Worm (Caenorhabditis elegans) whole organism, mixed stage, embryonic: ENCODE data around the gene acs-1.

Experiments used
- M03D4.4 ChIP-seq: sonication (generic microtip); optimal IDR thresholded peaks from 2 replicates; lab custom pipeline; 2017; ENCODE audit warnings: mild to moderate bottlenecking, missing genetic modification characterization, missing compliant biosample characterization
- bed-3 ChIP-seq: fragments of 200-800 bp; sonication (Bioruptor generic); optimal IDR thresholded peaks from 3 replicates; lab custom pipeline; 2018; ENCODE audit warnings: mild to moderate bottlenecking, missing genetic modification characterization, moderate library complexity, missing compliant biosample characterization
- blmp-1 ChIP-seq: fragments of 150-350 bp; optimal IDR thresholded peaks from 2 replicates; lab custom pipeline; 2014; ENCODE audit warnings: missing biosample characterization, missing genetic modification characterization
- ceh-39 ChIP-seq: fragments of 150-350 bp; optimal IDR thresholded peaks from 2 replicates; lab custom pipeline; 2014; ENCODE audit warnings: missing biosample characterization, missing genetic modification characterization
- ceh-43 ChIP-seq: fragments of 200-800 bp; sonication (Bioruptor generic); optimal IDR thresholded peaks from 2 replicates; lab custom pipeline; 2018; ENCODE audit warnings: mild to moderate bottlenecking, missing genetic modification characterization, moderate library complexity, missing compliant biosample characterization
- ceh-83 ChIP-seq: fragments of 200-800 bp; sonication (Bioruptor generic); optimal IDR thresholded peaks from 2 replicates; lab custom pipeline; 2018; ENCODE audit warnings: mild to moderate bottlenecking, missing genetic modification characterization, missing compliant biosample characterization
- ces-1 ChIP-seq: fragments of 150-350 bp; optimal IDR thresholded peaks from 2 replicates; lab custom pipeline; 2014; ENCODE audit warnings: missing biosample characterization, missing genetic modification reagents, missing genetic modification characterization
- cnd-1 ChIP-seq: fragments of 200-800 bp; sonication (Bioruptor generic); optimal IDR thresholded peaks from 2 replicates; lab custom pipeline; 2018; ENCODE audit warnings: mild to moderate bottlenecking, missing genetic modification characterization, missing compliant biosample characterization
- drap-1 ChIP-seq: fragments of 200-800 bp; sonication (Bioruptor generic); optimal IDR thresholded peaks from 3 replicates; lab custom pipeline; 2018; ENCODE audit warnings: mild to moderate bottlenecking, missing genetic modification characterization, missing compliant biosample characterization
- elt-1 ChIP-seq: sonication (generic microtip); optimal IDR thresholded peaks from 2 replicates; lab custom pipeline; 2017; ENCODE audit warnings: missing genetic modification characterization, mild to moderate bottlenecking, missing compliant biosample characterization, antibody characterized with exemption, moderate library complexity, borderline replicate concordance; ENCODE audit not compliant: insufficient read depth
- elt-3 ChIP-seq: fragments of 150-350 bp; optimal IDR thresholded peaks from 2 replicates; lab custom pipeline; 2014; ENCODE audit warnings: missing biosample characterization, missing genetic modification characterization
- flh-1 ChIP-seq: fragments of 200-800 bp; sonication (Bioruptor generic); optimal IDR thresholded peaks from 2 replicates; lab custom pipeline; 2018; ENCODE audit warnings: mild to moderate bottlenecking, missing genetic modification characterization, moderate library complexity, missing compliant biosample characterization
- ham-2 ChIP-seq: fragments of 200-800 bp; sonication (Bioruptor generic); optimal IDR thresholded peaks from 2 replicates; lab custom pipeline; 2018; ENCODE audit warnings: mild to moderate bottlenecking, missing genetic modification characterization, missing compliant biosample characterization
- hlh-1 ChIP-seq: fragments of 150-350 bp; optimal IDR thresholded peaks from 2 replicates; lab custom pipeline; 2014; ENCODE audit warnings: missing biosample characterization, missing genetic modification reagents, missing genetic modification characterization
- lin-13 ChIP-seq: fragments of 150-350 bp; optimal IDR thresholded peaks from 2 replicates; lab custom pipeline; 2014; ENCODE audit warnings: missing biosample characterization, missing genetic modification characterization
- lin-32 ChIP-seq: fragments of 200-800 bp; sonication (Bioruptor generic); optimal IDR thresholded peaks from 2 replicates; lab custom pipeline; 2018; ENCODE audit warnings: mild to moderate bottlenecking, missing genetic modification characterization, missing compliant biosample characterization
- lsy-2 ChIP-seq: fragments of 150-350 bp; optimal IDR thresholded peaks from 2 replicates; lab custom pipeline; 2014; ENCODE audit warnings: missing biosample characterization, missing genetic modification characterization
- mab-5 ChIP-seq: fragments of 150-350 bp; optimal IDR thresholded peaks from 2 replicates; lab custom pipeline; 2014; ENCODE audit warnings: missing biosample characterization, missing genetic modification characterization
- mep-1 ChIP-seq: fragments of 150-350 bp; optimal IDR thresholded peaks from 2 replicates; lab custom pipeline; 2017; ENCODE audit warnings: missing biosample characterization, missing genetic modification reagents, missing genetic modification characterization, inconsistent platforms
- mls-2 ChIP-seq: sonication (generic microtip); optimal IDR thresholded peaks from 2 replicates; lab custom pipeline; 2016; ENCODE audit warnings: mild to moderate bottlenecking, missing genetic modification characterization, moderate library complexity, missing compliant biosample characterization
- nhr-12 ChIP-seq: fragments of 150-350 bp; optimal IDR thresholded peaks from 2 replicates; lab custom pipeline; 2014; ENCODE audit warnings: missing biosample characterization, missing genetic modification characterization
- nhr-2 ChIP-seq: fragments of 150-350 bp; optimal IDR thresholded peaks from 2 replicates; lab custom pipeline; 2014; ENCODE audit warnings: missing biosample characterization, missing genetic modification characterization
- nhr-237 ChIP-seq: fragments of 150-350 bp; optimal IDR thresholded peaks from 2 replicates; lab custom pipeline; 2014; ENCODE audit warnings: missing biosample characterization, missing genetic modification characterization
- nhr-28 ChIP-seq: fragments of 150-350 bp; optimal IDR thresholded peaks from 2 replicates; lab custom pipeline; 2014; ENCODE audit warnings: missing biosample characterization, missing genetic modification characterization
- nhr-76 ChIP-seq: sonication (generic microtip); optimal IDR thresholded peaks from 2 replicates; lab custom pipeline; 2017; ENCODE audit warnings: missing biosample characterization, missing genetic modification characterization
- pha-4 ChIP-seq: fragments of 150-350 bp; optimal IDR thresholded peaks from 2 replicates; lab custom pipeline; 2018; ENCODE audit warnings: missing biosample characterization, missing genetic modification reagents, missing genetic modification characterization
- sem-2 ChIP-seq: fragments of 200-800 bp; sonication (Bioruptor generic); optimal IDR thresholded peaks from 2 replicates; lab custom pipeline; 2018; ENCODE audit warnings: mild to moderate bottlenecking, missing genetic modification characterization, missing compliant biosample characterization
- snpc-4 ChIP-seq: fragments of 150-350 bp; optimal IDR thresholded peaks from 2 replicates; lab custom pipeline; 2014; ENCODE audit warnings: missing biosample characterization, missing genetic modification characterization
- sptf-1 ChIP-seq: sonication (generic microtip); optimal IDR thresholded peaks from 2 replicates; lab custom pipeline; 2017; ENCODE audit warnings: mild to moderate bottlenecking, missing genetic modification characterization, moderate library complexity, missing compliant biosample characterization
- unc-120 ChIP-seq: sonication (generic microtip); optimal IDR thresholded peaks from 2 replicates; lab custom pipeline; 2017; ENCODE audit warnings: missing genetic modification characterization, missing compliant biosample characterization; ENCODE audit not compliant: poor library complexity, severe bottlenecking
- unc-39 ChIP-seq: fragments of 150-350 bp; optimal IDR thresholded peaks from 2 replicates; lab custom pipeline; 2014; ENCODE audit warnings: missing biosample characterization, missing genetic modification characterization
- unc-62 ChIP-seq: fragments of 150-350 bp; optimal IDR thresholded peaks from 2 replicates; lab custom pipeline; 2014; ENCODE audit warnings: missing biosample characterization, missing genetic modification reagents, missing genetic modification characterization
- zip-8 ChIP-seq: fragments of 150-350 bp; optimal IDR thresholded peaks from 2 replicates; lab custom pipeline; 2014; ENCODE audit warnings: missing biosample characterization, missing genetic modification characterization
- ztf-11 ChIP-seq: fragments of 150-350 bp; optimal IDR thresholded peaks from 2 replicates; lab custom pipeline; 2014; ENCODE audit warnings: missing biosample characterization, missing genetic modification characterization

Gene acs-1

DNA sequence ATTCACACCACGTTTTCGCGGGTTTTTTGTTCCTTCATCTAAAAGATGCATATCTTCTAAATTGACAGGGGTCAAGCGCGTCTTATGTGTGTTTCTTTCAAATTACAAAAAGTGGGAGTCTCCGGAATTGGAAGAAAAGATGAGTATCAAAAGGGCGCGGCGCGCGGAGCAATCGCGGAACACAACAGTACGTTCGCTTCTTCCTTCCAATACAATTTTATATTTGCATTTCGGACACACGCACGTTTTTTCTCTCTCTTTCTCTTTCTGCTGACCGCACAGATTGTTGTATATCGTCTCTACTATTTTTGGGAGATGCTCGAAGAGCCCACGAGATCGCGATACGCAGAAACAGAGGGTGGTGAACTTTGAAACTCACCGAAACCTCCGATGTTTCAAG lies 23.5 kb downstream of the acs-1 start:
- TF ChIP-seq lin-32 (GFP tag; lab: Kevin White, UChicago) (no peak), ceh-83 (GFP tag; lab: Kevin White, UChicago) (no peak), nhr-12 (tag; lab: Kevin White, UChicago) (no peak), blmp-1 (tag; lab: Kevin White, UChicago) (no peak), unc-120 (no peak), zip-8 (tag; lab: Kevin White, UChicago) (peak; percentile 9)
- TF ChIP-seq, all 35 proteins: peak for 1

DNA sequence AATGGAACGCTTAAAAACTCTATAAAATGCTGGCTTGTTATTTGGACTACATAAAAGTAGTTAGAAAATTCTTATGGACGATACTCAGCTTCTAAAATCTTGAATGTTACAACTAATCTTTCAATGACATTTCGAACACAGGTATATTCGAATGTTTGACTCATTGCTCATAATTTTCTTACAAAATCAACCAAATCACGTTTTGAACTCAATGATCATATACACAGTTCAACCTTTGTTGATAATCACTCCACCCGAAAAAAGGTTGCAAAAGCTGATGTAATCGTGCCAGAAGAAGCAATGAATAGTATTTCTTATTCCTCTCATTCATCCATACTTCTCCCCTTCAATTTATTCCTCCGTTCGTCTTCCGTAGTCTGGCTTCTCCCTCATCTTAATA lies 24.4 kb downstream of the acs-1 start, which contains the start of gene K04A8.20:
Gene K04A8.20 (plus strand): TSS at position 301 of the 400 bp plus-strand sequence.
- TF ChIP-seq nhr-2 (tag; lab: Kevin White, UChicago) (no peak), lsy-2 (tag; lab: Kevin White, UChicago) (no peak), lin-32 (GFP tag; lab: Kevin White, UChicago) (no peak), unc-62 (GFP tag; lab: Kevin White, UChicago) (no peak), ceh-43 (GFP tag; lab: Kevin White, UChicago) (no peak), unc-120 (no peak), mls-2 (tag; lab: Kevin White, UChicago) (no peak), elt-1 (no peak), blmp-1 (tag; lab: Kevin White, UChicago) (no peak), nhr-76 (tag; lab: Kevin White, UChicago) (no peak)
- TF ChIP-seq, all 35 proteins: peak for 0

DNA sequence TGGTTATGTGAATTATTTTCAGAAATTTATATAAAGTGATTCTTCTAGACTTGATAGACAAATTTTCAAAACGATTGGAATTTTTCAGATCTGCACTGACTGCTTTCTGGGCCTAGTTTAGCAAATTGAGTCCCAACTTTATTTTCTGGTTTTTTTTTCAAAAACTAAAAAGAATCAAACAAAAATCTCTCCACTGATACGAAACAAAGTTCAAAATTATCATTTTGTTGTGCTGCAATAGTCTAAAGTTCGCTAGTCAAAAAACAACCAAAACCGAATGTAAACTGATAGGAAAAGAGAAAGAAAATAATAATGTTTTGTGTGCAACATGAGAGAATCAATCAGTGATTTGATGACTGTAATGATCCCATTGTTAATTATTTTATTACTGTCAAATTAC lies 25.1 kb downstream of the acs-1 start, which contains the start of gene lipl-4:
Gene lipl-4 (plus strand): TSS at position 301 of the 400 bp plus-strand sequence.
- TF ChIP-seq snpc-4 (tag; lab: Kevin White, UChicago) (no peak), mep-1 (tag; lab: Kevin White, UChicago) (no peak), lsy-2 (tag; lab: Kevin White, UChicago) (no peak), elt-1 (no peak), ceh-39 (tag; lab: Kevin White, UChicago) (no peak), lin-13 (tag; lab: Kevin White, UChicago) (no peak), pha-4 (tag; lab: Kevin White, UChicago) (no peak), mls-2 (tag; lab: Kevin White, UChicago) (no peak), bed-3 (no peak), sptf-1 (tag; lab: Kevin White, UChicago) (no peak), unc-39 (tag; lab: Kevin White, UChicago) (no peak), nhr-2 (tag; lab: Kevin White, UChicago) (no peak), drap-1 (no peak), ceh-43 (GFP tag; lab: Kevin White, UChicago) (no peak), flh-1 (no peak), ztf-11 (tag; lab: Kevin White, UChicago) (no peak), blmp-1 (tag; lab: Kevin White, UChicago) (no peak), zip-8 (tag; lab: Kevin White, UChicago) (no peak), cnd-1 (tag; lab: Kevin White, UChicago) (no peak), M03D4.4 (tag; lab: Kevin White, UChicago) (no peak)

DNA sequence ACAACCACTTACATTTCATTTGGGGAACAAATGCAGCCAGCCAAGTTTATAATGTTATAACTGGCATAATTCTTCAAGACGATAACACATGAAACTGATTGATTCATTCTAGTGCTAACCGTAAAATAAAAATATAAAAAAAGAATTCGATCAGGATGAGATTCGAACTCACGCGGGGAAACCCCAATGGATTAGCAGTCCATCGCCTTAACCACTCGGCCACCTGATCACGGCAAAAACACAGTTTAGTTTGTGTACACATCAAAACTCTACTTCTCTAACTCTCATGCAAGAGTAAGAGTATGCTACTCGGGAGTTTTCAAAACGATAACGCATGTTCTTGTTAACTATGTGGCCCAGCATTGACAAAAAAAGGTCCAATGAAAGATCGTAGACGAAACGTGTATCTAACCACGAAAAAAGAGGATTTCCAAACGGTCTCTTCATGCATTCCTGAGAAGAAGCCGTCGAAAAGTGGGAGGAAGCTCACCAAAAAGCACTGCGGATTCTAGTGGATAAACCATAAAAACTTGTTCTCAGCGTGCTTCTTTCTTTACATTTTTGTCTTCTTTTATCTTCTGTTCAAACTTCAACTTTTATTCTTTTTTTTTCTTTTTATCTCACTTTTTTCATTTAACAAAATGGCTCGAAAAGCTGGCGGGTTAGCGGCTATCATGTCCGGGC lies 27.1 kb downstream of the acs-1 start, which contains the start of gene twk-10:
Gene twk-10 (plus strand): TSS at position 634 of the 684 bp plus-strand sequence.
- TF ChIP-seq hlh-1 (tag; lab: Kevin White, UChicago) (no peak), lin-13 (tag; lab: Kevin White, UChicago) (no peak), pha-4 (tag; lab: Kevin White, UChicago) (no peak), unc-39 (tag; lab: Kevin White, UChicago) (no peak), ztf-11 (tag; lab: Kevin White, UChicago) (no peak), nhr-76 (tag; lab: Kevin White, UChicago) (no peak), M03D4.4 (tag; lab: Kevin White, UChicago) (peak; percentile 17), ceh-43 (GFP tag; lab: Kevin White, UChicago) (no peak), ceh-39 (tag; lab: Kevin White, UChicago) (no peak), lin-32 (GFP tag; lab: Kevin White, UChicago) (no peak), ham-2 (GFP tag; lab: Kevin White, UChicago) (no peak), nhr-237 (tag; lab: Kevin White, UChicago) (no peak), drap-1 (no peak), nhr-2 (tag; lab: Kevin White, UChicago) (no peak), cnd-1 (tag; lab: Kevin White, UChicago) (peak; percentile 35), mab-5 (tag; lab: Kevin White, UChicago) (no peak), nhr-12 (tag; lab: Kevin White, UChicago) (no peak), sem-2 (GFP tag; lab: Kevin White, UChicago) (peak; percentile 19), elt-3 (tag; lab: Kevin White, UChicago) (no peak), snpc-4 (tag; lab: Kevin White, UChicago) (no peak), unc-62 (GFP tag; lab: Kevin White, UChicago) (no peak), mls-2 (tag; lab: Kevin White, UChicago) (no peak), blmp-1 (tag; lab: Kevin White, UChicago) (no peak), sptf-1 (tag; lab: Kevin White, UChicago) (no peak), ces-1 (GFP tag; lab: Kevin White, UChicago) (no peak), bed-3 (no peak), mep-1 (tag; lab: Kevin White, UChicago) (no peak), flh-1 (no peak), ceh-83 (GFP tag; lab: Kevin White, UChicago) (peak; percentile 48), elt-1 (no peak), zip-8 (tag; lab: Kevin White, UChicago) (no peak), nhr-28 (tag; lab: Kevin White, UChicago) (no peak), unc-120 (no peak)
